ENCODE assay signal across 2 worm cellular contexts in genomic region chrV:16793312-16793711, ce11.
TF ChIP-seq lines count a peak whose summit lies in the region.

No protein-coding gene starts in this region.

TF ChIP-seq in whole organism, L4 larva, 104 proteins besides CTCF, POLR2A, EP300 and RAD21:
- peak; percentile 42 for TF ChIP-seq unc-130 (GFP tag; optimal IDR thresholded peaks at IDR 0.05; lab: Kevin White, UChicago)
- no peak for TF ChIP-seq php-3 (GFP tag; IDR thresholded peaks at IDR 0.05; lab: Robert Waterston, UW)
- TF ChIP-seq R02D3.7 (tag; optimal IDR thresholded peaks at IDR 0.05; lab: Kevin White, UChicago): peak; percentile 12
- no peak for TF ChIP-seq saeg-2 (GFP tag; IDR thresholded peaks at IDR 0.05; lab: Robert Waterston, UW)
- TF ChIP-seq zfp-2 (tag; optimal IDR thresholded peaks at IDR 0.05; lab: Kevin White, UChicago): no peak
- no peak for TF ChIP-seq lir-3 (tag; optimal IDR thresholded peaks at IDR 0.05; lab: Kevin White, UChicago)
- TF ChIP-seq rbr-2 (tag; optimal IDR thresholded peaks at IDR 0.05; lab: Kevin White, UChicago): no peak
TF ChIP-seq in whole organism, L4 larva: peak in this region for 2.

TF ChIP-seq in whole organism, young adult, 124 proteins besides CTCF, POLR2A, EP300 and RAD21 (continues in another document):
- TF ChIP-seq C06A6.2 (GFP tag; conservative IDR thresholded peaks at IDR 0.05; lab: Robert Waterston, UW) (no peak), nhr-27 (tag; optimal IDR thresholded peaks at IDR 0.05; lab: Kevin White, UChicago) (no peak), madf-6 (GFP tag; IDR thresholded peaks at IDR 0.05; lab: Robert Waterston, UW) (peak; percentile 48; the same call in 1 of the 2 replicates), tbx-9 (tag; optimal IDR thresholded peaks at IDR 0.05; lab: Kevin White, UChicago; ENCODE audit: borderline replicate concordance) (no peak), D2030.7 (GFP tag; IDR thresholded peaks at IDR 0.05; lab: Robert Waterston, UW) (peak; percentile 10; the same call in 1 of the 2 replicates), nhr-179 (tag; optimal IDR thresholded peaks at IDR 0.05; lab: Kevin White, UChicago) (no peak), pbrm-1 (GFP tag; IDR thresholded peaks at IDR 0.05; lab: Robert Waterston, UW) (no peak), B0336.3 (GFP tag; IDR thresholded peaks at IDR 0.05; lab: Robert Waterston, UW) (no peak), nhr-80 (tag; optimal IDR thresholded peaks at IDR 0.05; lab: Kevin White, UChicago) (no peak), nfyb-1 (GFP tag; IDR thresholded peaks at IDR 0.05; lab: Robert Waterston, UW) (no peak), attf-3 (GFP tag; conservative IDR thresholded peaks at IDR 0.05; lab: Robert Waterston, UW) (no peak), die-1 (tag; optimal IDR thresholded peaks at IDR 0.05; lab: Kevin White, UChicago) (no peak), madf-3 (GFP tag; IDR thresholded peaks at IDR 0.05; lab: Robert Waterston, UW) (no peak), hsf-1 (GFP tag; IDR thresholded peaks at IDR 0.05; lab: Robert Waterston, UW) (no peak), madf-8 (GFP tag; conservative IDR thresholded peaks at IDR 0.05; lab: Robert Waterston, UW) (0 out of 2 replicates have a peak, but pooled peaks have one; percentile 28), lag-1 (GFP tag; IDR thresholded peaks at IDR 0.05; lab: Robert Waterston, UW) (no peak), bed-1 (GFP tag; IDR thresholded peaks at IDR 0.05; lab: Robert Waterston, UW) (no peak), F39B2.1 (GFP tag; IDR thresholded peaks at IDR 0.05; lab: Robert Waterston, UW) (no peak), pha-4 (tag; optimal IDR thresholded peaks at IDR 0.05; lab: Kevin White, UChicago) (no peak), ztf-28 (GFP tag; IDR thresholded peaks at IDR 0.05; lab: Robert Waterston, UW) (no peak), K12H6.12 (tag; optimal IDR thresholded peaks at IDR 0.05; lab: Kevin White, UChicago) (no peak), rcor-1 (GFP tag; IDR thresholded peaks at IDR 0.05; lab: Robert Waterston, UW) (no peak), lin-26 (GFP tag; IDR thresholded peaks at IDR 0.05; lab: Robert Waterston, UW) (no peak), snpc-3.4 (tag; optimal IDR thresholded peaks at IDR 0.05; lab: Kevin White, UChicago) (no peak), ztf-22 (GFP tag; optimal IDR thresholded peaks at IDR 0.05; lab: Kevin White, UChicago) (no peak), zim-3 (tag; optimal IDR thresholded peaks at IDR 0.05; lab: Kevin White, UChicago) (no peak), ceh-91 (GFP tag; IDR thresholded peaks at IDR 0.05; lab: Robert Waterston, UW) (peak; percentile 49; the same call in 1 of the 2 replicates), tbp1 (GFP tag; optimal IDR thresholded peaks at IDR 0.05; lab: Kevin White, UChicago) (peak; percentile 17), ztf-25 (GFP tag; IDR thresholded peaks at IDR 0.05; lab: Robert Waterston, UW) (no peak), egl-18 (GFP tag; IDR thresholded peaks at IDR 0.05; lab: Robert Waterston, UW) (no peak), snpc-1.3 (tag; optimal IDR thresholded peaks at IDR 0.05; lab: Kevin White, UChicago; ENCODE audit: insufficient read depth) (no peak), hrde-1 (tag; optimal IDR thresholded peaks at IDR 0.05; lab: Kevin White, UChicago; ENCODE audit: borderline replicate concordance) (no peak), F55B11.4 (tag; optimal IDR thresholded peaks at IDR 0.05; lab: Kevin White, UChicago; ENCODE audit: borderline replicate concordance, insufficient read depth) (no peak), dpl-1 (GFP tag; optimal IDR thresholded peaks at IDR 0.05; lab: Kevin White, UChicago) (peak; percentile 35), snpc-1.1 (tag; optimal IDR thresholded peaks at IDR 0.05; lab: Kevin White, UChicago; ENCODE audit: insufficient read depth) (no peak), rpc-1 (optimal IDR thresholded peaks at IDR 0.05; lab: Kevin White, UChicago) (no peak), rpc-1 (tag; optimal IDR thresholded peaks at IDR 0.05; lab: Kevin White, UChicago) (no peak), ZK185.1 (tag; optimal IDR thresholded peaks at IDR 0.05; lab: Kevin White, UChicago; ENCODE audit: poor library complexity, severe bottlenecking) (no peak), dpff-1 (tag; optimal IDR thresholded peaks at IDR 0.05; lab: Kevin White, UChicago) (no peak), efl-1 (GFP tag; optimal IDR thresholded peaks at IDR 0.05; lab: Kevin White, UChicago) (peak; percentile 59), cebp-2 (GFP tag; IDR thresholded peaks at IDR 0.05; lab: Robert Waterston, UW) (no peak), rec-8 (tag; optimal IDR thresholded peaks at IDR 0.05; lab: Kevin White, UChicago) (no peak), ceh-100 (GFP tag; IDR thresholded peaks at IDR 0.05; lab: Robert Waterston, UW) (no peak), cebp-1 (GFP tag; IDR thresholded peaks at IDR 0.05; lab: Robert Waterston, UW) (no peak), cebp-1 (tag; optimal IDR thresholded peaks at IDR 0.05; lab: Kevin White, UChicago) (no peak), ztf-26 (tag; optimal IDR thresholded peaks at IDR 0.05; lab: Kevin White, UChicago) (no peak), nhr-90 (tag; optimal IDR thresholded peaks at IDR 0.05; lab: Kevin White, UChicago) (no peak), him-1 (tag; optimal IDR thresholded peaks at IDR 0.05; lab: Kevin White, UChicago) (no peak), mxl-1 (tag; optimal IDR thresholded peaks at IDR 0.05; lab: Kevin White, UChicago) (no peak), F49E8.2 (tag; optimal IDR thresholded peaks at IDR 0.05; lab: Kevin White, UChicago; ENCODE audit: insufficient read depth) (no peak), dox-1 (GFP tag; IDR thresholded peaks at IDR 0.05; lab: Robert Waterston, UW) (no peak), nfya-2 (GFP tag; IDR thresholded peaks at IDR 0.05; lab: Robert Waterston, UW) (no peak), F33H1.4 (GFP tag; IDR thresholded peaks at IDR 0.05; lab: Robert Waterston, UW) (peak; percentile 69), let-526 (GFP tag; IDR thresholded peaks at IDR 0.05; lab: Robert Waterston, UW) (no peak), C17E4.6 (GFP tag; IDR thresholded peaks at IDR 0.05; lab: Robert Waterston, UW) (no peak), ztf-3 (GFP tag; optimal IDR thresholded peaks at IDR 0.05; lab: Kevin White, UChicago) (no peak), gei-17 (GFP tag; optimal IDR thresholded peaks at IDR 0.05; lab: Kevin White, UChicago) (no peak), lin-54 (GFP tag; optimal IDR thresholded peaks at IDR 0.05; lab: Kevin White, UChicago) (peak; percentile 32), tlf-1 (GFP tag; optimal IDR thresholded peaks at IDR 0.05; lab: Kevin White, UChicago) (no peak), Y67H2A.10 (GFP tag; conservative IDR thresholded peaks at IDR 0.05; lab: Robert Waterston, UW) (no peak), F37B4.10 (GFP tag; IDR thresholded peaks at IDR 0.05; lab: Robert Waterston, UW) (no peak), Y53G8AR.9 (GFP tag; conservative IDR thresholded peaks at IDR 0.05; lab: Robert Waterston, UW) (no peak), Y79H2A.3 (GFP tag; conservative IDR thresholded peaks at IDR 0.05; lab: Robert Waterston, UW) (no peak), F52B5.7 (tag; optimal IDR thresholded peaks at IDR 0.05; lab: Kevin White, UChicago) (no peak), athp-1 (tag; optimal IDR thresholded peaks at IDR 0.05; lab: Kevin White, UChicago) (no peak), ccch-3 (GFP tag; optimal IDR thresholded peaks at IDR 0.05; lab: Kevin White, UChicago) (no peak), unc-62 (GFP tag; optimal IDR thresholded peaks at IDR 0.05; lab: Kevin White, UChicago) (no peak), hlh-12 (tag; optimal IDR thresholded peaks at IDR 0.05; lab: Kevin White, UChicago) (no peak), F22D6.2 (tag; optimal IDR thresholded peaks at IDR 0.05; lab: Kevin White, UChicago) (no peak), hlh-26 (GFP tag; conservative IDR thresholded peaks at IDR 0.05; lab: Robert Waterston, UW) (no peak), ztf-18 (tag; optimal IDR thresholded peaks at IDR 0.05; lab: Kevin White, UChicago) (peak; percentile 48), snpc-4 (GFP tag; optimal IDR thresholded peaks at IDR 0.05; lab: Kevin White, UChicago) (no peak), snpc-4 (tag; optimal IDR thresholded peaks at IDR 0.05; lab: Kevin White, UChicago) (no peak), F57A8.1 (GFP tag; optimal IDR thresholded peaks at IDR 0.05; lab: Kevin White, UChicago) (no peak), nhr-120 (GFP tag; IDR thresholded peaks at IDR 0.05; lab: Robert Waterston, UW) (no peak), T07F8.4 (tag; optimal IDR thresholded peaks at IDR 0.05; lab: Kevin White, UChicago) (no peak), atf-7 (tag; optimal IDR thresholded peaks at IDR 0.05; lab: Kevin White, UChicago) (no peak), ceh-58 (GFP tag; IDR thresholded peaks at IDR 0.05; lab: Robert Waterston, UW) (no peak), B0019.2 (GFP tag; conservative IDR thresholded peaks at IDR 0.05; lab: Robert Waterston, UW) (peak; percentile 82), lsl-1 (GFP tag; optimal IDR thresholded peaks at IDR 0.05; lab: Kevin White, UChicago) (peak; percentile 55), ekl-4 (GFP tag; IDR thresholded peaks at IDR 0.05; lab: Robert Waterston, UW) (no peak), xnd-1 (tag; optimal IDR thresholded peaks at IDR 0.05; lab: Kevin White, UChicago) (no peak), chd-7 (tag; optimal IDR thresholded peaks at IDR 0.05; lab: Kevin White, UChicago) (no peak), lsy-27 (tag; optimal IDR thresholded peaks at IDR 0.05; lab: Kevin White, UChicago; ENCODE audit: borderline replicate concordance, insufficient read depth) (no peak), let-607 (tag; optimal IDR thresholded peaks at IDR 0.05; lab: Kevin White, UChicago) (no peak), aptf-2 (GFP tag; conservative IDR thresholded peaks at IDR 0.05; lab: Robert Waterston, UW) (no peak), sdz-38 (tag; optimal IDR thresholded peaks at IDR 0.05; lab: Kevin White, UChicago) (no peak), egrh-3 (GFP tag; IDR thresholded peaks at IDR 0.05; lab: Robert Waterston, UW) (no peak), B0261.1 (tag; optimal IDR thresholded peaks at IDR 0.05; lab: Kevin White, UChicago) (no peak)

Comparison
In these comparisons a context has a peak if more than half of its experiments do, and no peak if none do; other contexts are left out.
1. Of the 7 proteins assayed by ChIP-seq in both whole organism, young adult and whole organism, L4 larva: peak only in whole organism, young adult: dpl-1; only in whole organism, L4 larva: unc-130; in both: none; in neither: 5.